Fruit fly (Drosophila melanogaster): Measurements from ENCODE around the gene CG32037.
A peak's percentile ranks its signal among the peaks of the same experiment; 100 is the strongest.

Gene CG32037

dm6 chr3L:9447239-9447777, 44.7 kb downstream of the CG32037 start (continued):
- TF ChIP-seq Myb (GFP tag; optimal IDR thresholded peaks at IDR 0.05) (no peak), chinmo (GFP tag; IDR thresholded peaks at IDR 0.05; ENCODE audit: partially characterized antibody) (peak; percentile 78; the same call in 2 of the 4 replicates), Drgx (GFP tag; IDR thresholded peaks at IDR 0.05) (no peak), dm (GFP tag; optimal IDR thresholded peaks at IDR 0.05) (no peak), mld (GFP tag; IDR thresholded peaks at IDR 0.05; ENCODE audit: partially characterized antibody) (no peak), row (GFP tag; IDR thresholded peaks at IDR 0.05) (0 out of 3 replicates have a peak, but pooled peaks have one; percentile 13), yki (optimal IDR thresholded peaks at IDR 0.05) (no peak), pros (GFP tag; optimal IDR thresholded peaks at IDR 0.05) (peak; percentile 59), CG2875 (GFP tag; optimal IDR thresholded peaks at IDR 0.05) (no peak), kah (GFP tag; optimal IDR thresholded peaks at IDR 0.05) (peak; percentile 38), CG17802 (tag; optimal IDR thresholded peaks at IDR 0.05) (no peak), CG5245 (GFP tag; optimal IDR thresholded peaks at IDR 0.05) (no peak), CG1529 (GFP tag; optimal IDR thresholded peaks at IDR 0.05) (no peak), emc (GFP tag; optimal IDR thresholded peaks at IDR 0.05) (no peak), CG18476 (GFP tag; optimal IDR thresholded peaks at IDR 0.05) (no peak), Jarid2 (GFP tag; optimal IDR thresholded peaks at IDR 0.05) (no peak), CG8388 (GFP tag; optimal IDR thresholded peaks at IDR 0.05) (no peak), Neu2 (GFP tag; optimal IDR thresholded peaks at IDR 0.05; ENCODE audit: borderline replicate concordance) (peak; percentile 84), CG8944 (GFP tag; optimal IDR thresholded peaks at IDR 0.05) (no peak), Optix (GFP tag; IDR thresholded peaks at IDR 0.05) (no peak), CG34376 (GFP tag; optimal IDR thresholded peaks at IDR 0.05) (peak; percentile 79), ro (GFP tag; IDR thresholded peaks at IDR 0.05) (no peak), knrl (GFP tag; IDR thresholded peaks at IDR 0.05; ENCODE audit: partially characterized antibody) (no peak), pzg (GFP tag; optimal IDR thresholded peaks at IDR 0.05) (no peak), Taf1 (GFP tag; IDR thresholded peaks at IDR 0.05) (no peak), CG1603 (tag; optimal IDR thresholded peaks at IDR 0.05) (no peak), Sox100B (GFP tag; optimal IDR thresholded peaks at IDR 0.05) (no peak), NK7.1 (GFP tag; optimal IDR thresholded peaks at IDR 0.05) (no peak), CG10267 (tag; optimal IDR thresholded peaks at IDR 0.05) (no peak), CG13894 (tag; optimal IDR thresholded peaks at IDR 0.05) (no peak), pfk (GFP tag; optimal IDR thresholded peaks at IDR 0.05) (no peak), Sry-β (GFP tag; optimal IDR thresholded peaks at IDR 0.05) (no peak), Sox102F (GFP tag; optimal IDR thresholded peaks at IDR 0.05) (no peak), lab (GFP tag; optimal IDR thresholded peaks at IDR 0.05) (peak; percentile 68), chif (GFP tag; optimal IDR thresholded peaks at IDR 0.05) (no peak), CG34224 (GFP tag; IDR thresholded peaks at IDR 0.05; ENCODE audit: partially characterized antibody) (no peak), CG10462 (GFP tag; optimal IDR thresholded peaks at IDR 0.05) (no peak), cg (GFP tag; optimal IDR thresholded peaks at IDR 0.05) (peak; percentile 90), cas (GFP tag; IDR thresholded peaks at IDR 0.05) (no peak), Chrac-16 (GFP tag; optimal IDR thresholded peaks at IDR 0.05) (no peak), ase (GFP tag; IDR thresholded peaks at IDR 0.05) (no peak), ara (GFP tag; IDR thresholded peaks at IDR 0.05) (no peak), lov (optimal IDR thresholded peaks at IDR 0.05) (no peak), lov (GFP tag; IDR thresholded peaks at IDR 0.05) (no peak), dati (GFP tag; IDR thresholded peaks at IDR 0.05) (no peak), Abd-B (GFP tag; optimal IDR thresholded peaks at IDR 0.05) (peak; percentile 6), CG10209 (GFP tag; optimal IDR thresholded peaks at IDR 0.05) (no peak)

Measured in whole organism, embryonic.